Worm (Caenorhabditis elegans): ENCODE results near the gene F28A12.10.

- TF ChIP-seq tbx-2 (tag; optimal IDR thresholded peaks at IDR 0.05) (no peak), unc-86 (tag; optimal IDR thresholded peaks at IDR 0.05) (no peak), nhr-232 (tag; optimal IDR thresholded peaks at IDR 0.05) (no peak), F13H6.1 (tag; optimal IDR thresholded peaks at IDR 0.05) (no peak), syd-9 (tag; optimal IDR thresholded peaks at IDR 0.05) (no peak), rnt-1 (tag; optimal IDR thresholded peaks at IDR 0.05) (no peak), unc-55 (GFP tag; optimal IDR thresholded peaks at IDR 0.05) (no peak), ceh-48 (tag; optimal IDR thresholded peaks at IDR 0.05) (no peak), dmd-4 (tag; optimal IDR thresholded peaks at IDR 0.05; ENCODE audit: borderline replicate concordance) (no peak), elt-4 (tag; optimal IDR thresholded peaks at IDR 0.05) (no peak)
Observed at ce11 chrV:8681050-8681449, 43.5 kb upstream of the F28A12.10 start, which contains the start of gene ZC190.2.
